Fruit fly (Drosophila melanogaster) whole organism, embryonic: Measurements from ENCODE around the gene CG10467.

Experiments used
- Antp ChIP-seq: fragments of 200-800 bp; sonication (Bioruptor generic); optimal IDR thresholded peaks from 3 replicates; lab custom pipeline; 2016; ENCODE audit warnings: missing biosample characterization, missing genetic modification characterization
- CG10543 ChIP-seq: fragments of 200-800 bp; sonication (Bioruptor generic); optimal IDR thresholded peaks from 3 replicates; lab custom pipeline; 2017; ENCODE audit warnings: missing biosample characterization, mild to moderate bottlenecking, missing genetic modification characterization, moderate library complexity
- CG11398 ChIP-seq: fragments of 200-800 bp; sonication (Bioruptor generic); optimal IDR thresholded peaks from 2 replicates; lab custom pipeline; 2016; ENCODE audit warnings: missing biosample characterization, missing genetic modification characterization
- CG11456 ChIP-seq: fragments of 200-800 bp; sonication (Bioruptor generic); IDR thresholded peaks from 3 replicates; pipeline ENCODE4 v1.3.6; 2022; ENCODE audit warnings: missing biosample characterization, missing genetic modification characterization
- CG16863 ChIP-seq: fragments of 200-800 bp; sonication (Bioruptor generic); optimal IDR thresholded peaks from 3 replicates; lab custom pipeline; 2016; ENCODE audit warnings: missing biosample characterization, missing genetic modification characterization
- CG2712 ChIP-seq: fragments of 200-800 bp; optimal IDR thresholded peaks from 3 replicates; lab custom pipeline; 2019; ENCODE audit warnings: missing biosample characterization, mild to moderate bottlenecking, missing genetic modification characterization, moderate library complexity
- CG30403 ChIP-seq: fragments of 200-800 bp; sonication (Bioruptor generic); optimal IDR thresholded peaks from 3 replicates; lab custom pipeline; 2016; ENCODE audit warnings: missing biosample characterization, missing genetic modification characterization
- CG4328 ChIP-seq: fragments of 200-800 bp; sonication (Bioruptor generic); optimal IDR thresholded peaks from 3 replicates; lab custom pipeline; 2017; ENCODE audit warnings: missing biosample characterization, missing genetic modification reagents, missing genetic modification characterization
- CG4360 ChIP-seq: fragments of 200-800 bp; sonication (Bioruptor generic); IDR thresholded peaks from 2 replicates; pipeline ENCODE4 v1.3.6; 2022; ENCODE audit warnings: missing biosample characterization, missing genetic modification characterization
- CG4424 ChIP-seq: fragments of 200-800 bp; sonication (Bioruptor generic); optimal IDR thresholded peaks from 3 replicates; lab custom pipeline; 2016; ENCODE audit warnings: missing biosample characterization, missing genetic modification characterization
- CG5180 ChIP-seq: fragments of 200-800 bp; sonication (Bioruptor generic); optimal IDR thresholded peaks from 3 replicates; lab custom pipeline; 2017; ENCODE audit warnings: missing biosample characterization, missing genetic modification characterization, mild to moderate bottlenecking, moderate library complexity, missing genetic modification reagents
- CG5953 ChIP-seq: fragments of 200-800 bp; sonication (Bioruptor generic); IDR thresholded peaks from 2 replicates; pipeline ENCODE4 v1.3.6; 2022; ENCODE audit warnings: missing biosample characterization, missing genetic modification characterization
- CG6765 ChIP-seq: fragments of 200-800 bp; sonication (Bioruptor generic); optimal IDR thresholded peaks from 3 replicates; lab custom pipeline; 2017; ENCODE audit warnings: missing biosample characterization, mild to moderate bottlenecking, missing genetic modification characterization
- CG8290 ChIP-seq, 3 experiments: fragments of 200-800 bp; sonication (Bioruptor generic); optimal IDR thresholded peaks; 2 replicates each; lab custom pipeline; 2016 to 2019; ENCODE audit warnings: missing biosample characterization in 3 of 3, missing genetic modification characterization in 3 of 3, mild to moderate bottlenecking in 2 of 3, moderate library complexity in 1 of 3
- CG8924 ChIP-seq: fragments of 200-800 bp; optimal IDR thresholded peaks from 3 replicates; lab custom pipeline; 2019; ENCODE audit warnings: missing biosample characterization, mild to moderate bottlenecking, missing genetic modification characterization, moderate library complexity
- CG9817 ChIP-seq: fragments of 200-800 bp; sonication (Bioruptor generic); optimal IDR thresholded peaks from 2 replicates; lab custom pipeline; 2018; ENCODE audit warnings: missing biosample characterization, mild to moderate bottlenecking, missing genetic modification characterization, moderate library complexity
- Camta ChIP-seq: fragments of 200-800 bp; sonication (Bioruptor generic); optimal IDR thresholded peaks from 2 replicates; lab custom pipeline; 2016; ENCODE audit warnings: missing biosample characterization, missing genetic modification characterization
- CkIIα-i1 ChIP-seq: fragments of 200-800 bp; sonication (Bioruptor generic); IDR thresholded peaks from 2 replicates; pipeline ENCODE4 v1.3.6; 2022; ENCODE audit warnings: missing biosample characterization, missing genetic modification characterization
- Doc2 ChIP-seq: fragments of 200-800 bp; sonication (Bioruptor generic); IDR thresholded peaks from 2 replicates; pipeline ENCODE4 v1.3.6; 2022; ENCODE audit warnings: missing biosample characterization, missing genetic modification characterization
- Gsc ChIP-seq: fragments of 200-800 bp; sonication (Bioruptor generic); IDR thresholded peaks from 2 replicates; pipeline ENCODE4 v1.3.6; 2022; ENCODE audit warnings: missing biosample characterization, missing genetic modification characterization
- Hand ChIP-seq: fragments of 200-800 bp; sonication (Bioruptor generic); optimal IDR thresholded peaks from 2 replicates; lab custom pipeline; 2017; ENCODE audit warnings: mild to moderate bottlenecking, missing biosample characterization, missing genetic modification reagents, missing genetic modification characterization
- MTF-1 ChIP-seq: fragments of 200-800 bp; sonication (Bioruptor generic); optimal IDR thresholded peaks from 2 replicates; lab custom pipeline; 2018; ENCODE audit warnings: missing biosample characterization, mild to moderate bottlenecking, missing genetic modification characterization, borderline replicate concordance
- Max ChIP-seq: fragments of 200-800 bp; sonication (Bioruptor generic); optimal IDR thresholded peaks from 2 replicates; lab custom pipeline; 2016; ENCODE audit warnings: missing biosample characterization, mild to moderate bottlenecking, missing genetic modification characterization
- Med ChIP-seq: fragments of 200-800 bp; sonication (Bioruptor generic); peaks from one replicate; lab custom pipeline; 2016; ENCODE audit warnings: missing biosample characterization, missing genetic modification characterization, mild to moderate bottlenecking, inconsistent platforms, moderate library complexity
- Mes4 ChIP-seq: fragments of 200-800 bp; sonication (Bioruptor generic); optimal IDR thresholded peaks from 2 replicates; lab custom pipeline; 2016; ENCODE audit warnings: missing biosample characterization, missing genetic modification characterization
- NC2α ChIP-seq: fragments of 200-800 bp; sonication (Bioruptor generic); optimal IDR thresholded peaks from 2 replicates; lab custom pipeline; 2016; ENCODE audit warnings: missing biosample characterization, missing genetic modification characterization
- Nf-YB ChIP-seq: fragments of 200-800 bp; sonication (Bioruptor generic); optimal IDR thresholded peaks from 3 replicates; lab custom pipeline; 2019; ENCODE audit warnings: missing biosample characterization, mild to moderate bottlenecking, missing genetic modification characterization, moderate library complexity
- Sox102F ChIP-seq: fragments of 200-800 bp; sonication (Bioruptor generic); optimal IDR thresholded peaks from 2 replicates; lab custom pipeline; 2018; ENCODE audit warnings: missing biosample characterization, mild to moderate bottlenecking, missing genetic modification characterization, moderate library complexity
- Vsx1 ChIP-seq: fragments of 200-800 bp; sonication (Bioruptor generic); optimal IDR thresholded peaks from 2 replicates; lab custom pipeline; 2017; ENCODE audit warnings: missing biosample characterization, mild to moderate bottlenecking, missing genetic modification characterization, missing genetic modification reagents
- Xbp1 ChIP-seq: fragments of 200-800 bp; sonication (Bioruptor generic); optimal IDR thresholded peaks from 3 replicates; lab custom pipeline; 2016; ENCODE audit warnings: missing biosample characterization, mild to moderate bottlenecking, missing genetic modification characterization
- amos ChIP-seq: fragments of 200-800 bp; sonication (Bioruptor generic); IDR thresholded peaks from 2 replicates; pipeline ENCODE4 v1.3.6; 2022; ENCODE audit warnings: missing biosample characterization, missing genetic modification characterization; ENCODE audit not compliant: partially characterized antibody
- ato ChIP-seq: fragments of 200-800 bp; sonication (Bioruptor generic); IDR thresholded peaks from 2 replicates; pipeline ENCODE4 v1.3.6; 2022; ENCODE audit warnings: missing biosample characterization, missing genetic modification characterization; ENCODE audit not compliant: partially characterized antibody
- chn ChIP-seq: fragments of 200-800 bp; sonication (Bioruptor generic); optimal IDR thresholded peaks from 2 replicates; lab custom pipeline; 2016; ENCODE audit warnings: missing biosample characterization, missing genetic modification characterization
- crp ChIP-seq, 2 experiments: fragments of 200-800 bp; sonication (Bioruptor generic); optimal IDR thresholded peaks; 2 replicates in 1 of 2; 3 replicates in 1 of 2; lab custom pipeline; 2017; ENCODE audit warnings: missing biosample characterization in 2 of 2, missing genetic modification characterization in 2 of 2, mild to moderate bottlenecking in 1 of 2, moderate library complexity in 1 of 2
- danr ChIP-seq: fragments of 200-800 bp; sonication (Bioruptor generic); IDR thresholded peaks from 2 replicates; pipeline ENCODE4 v1.3.6; 2022; ENCODE audit warnings: missing biosample characterization, missing genetic modification characterization
- eve ChIP-seq, 2 experiments: fragments of >200 bp; optimal IDR thresholded peaks; 2 replicates each; lab custom pipeline; 2017; ENCODE audit warnings: missing biosample characterization in 2 of 2, missing genetic modification characterization in 2 of 2
- fd102C ChIP-seq: fragments of 200-800 bp; sonication (Bioruptor generic); optimal IDR thresholded peaks from 2 replicates; lab custom pipeline; 2018; ENCODE audit warnings: missing biosample characterization, mild to moderate bottlenecking, missing genetic modification characterization, moderate library complexity
- gce ChIP-seq: fragments of 200-800 bp; sonication (Bioruptor generic); IDR thresholded peaks from 3 replicates; pipeline ENCODE4 v1.3.6; 2022; ENCODE audit warnings: missing biosample characterization, missing genetic modification characterization
- gt ChIP-seq: fragments of 200-800 bp; sonication (Bioruptor generic); IDR thresholded peaks from 2 replicates; pipeline ENCODE4 v1.3.6; 2022; ENCODE audit warnings: missing biosample characterization, missing genetic modification characterization
- jigr1 ChIP-seq: fragments of 200-800 bp; sonication (Bioruptor generic); IDR thresholded peaks from 3 replicates; pipeline ENCODE4 v1.3.6; 2022; ENCODE audit warnings: missing biosample characterization, missing genetic modification characterization
- lov ChIP-seq, 2 experiments: fragments of 200-800 bp in 1 of 2; fragments of >200 bp in 1 of 2; sonication (Bioruptor generic) in 1 of 2; IDR thresholded peaks in 1 of 2; optimal IDR thresholded peaks in 1 of 2; 2 replicates in 1 of 2; 3 replicates in 1 of 2; pipeline versions ENCODE4 v1.3.6 to Lab custom; 2017 to 2022; ENCODE audit warnings: missing biosample characterization in 1 of 2, missing genetic modification characterization in 1 of 2
- nom ChIP-seq: fragments of 200-800 bp; sonication (Bioruptor generic); optimal IDR thresholded peaks from 2 replicates; lab custom pipeline; 2017; ENCODE audit warnings: missing biosample characterization, missing genetic modification characterization, mild to moderate bottlenecking, moderate library complexity, missing genetic modification reagents
- peb ChIP-seq: fragments of 200-800 bp; sonication (Bioruptor generic); IDR thresholded peaks from 2 replicates; pipeline ENCODE4 v1.3.6; 2022; ENCODE audit warnings: missing biosample characterization, missing genetic modification characterization
- pum ChIP-seq: fragments of 200-800 bp; sonication (Bioruptor generic); optimal IDR thresholded peaks from 2 replicates; lab custom pipeline; 2016; ENCODE audit warnings: missing biosample characterization, missing genetic modification characterization
- rib ChIP-seq: fragments of 200-800 bp; sonication (Bioruptor generic); IDR thresholded peaks from 2 replicates; pipeline ENCODE4 v1.3.6; 2022; ENCODE audit warnings: missing biosample characterization, missing genetic modification characterization
- seq ChIP-seq: fragments of 200-800 bp; sonication (Bioruptor generic); IDR thresholded peaks from 2 replicates; pipeline ENCODE4 v1.3.6; 2022; ENCODE audit warnings: missing biosample characterization, missing genetic modification characterization
- sr ChIP-seq: fragments of 200-800 bp; sonication (Bioruptor generic); IDR thresholded peaks from 3 replicates; pipeline ENCODE4 v1.3.6; 2022; ENCODE audit warnings: missing biosample characterization, missing genetic modification characterization
- toy ChIP-seq: fragments of 200-800 bp; sonication (Bioruptor generic); IDR thresholded peaks from 2 replicates; pipeline ENCODE4 v1.3.6; 2022; ENCODE audit warnings: missing biosample characterization, missing genetic modification characterization

CG10467 gene

dm6 chr3L:6071454-6072189, 22.9 kb downstream of the CG10467 start, which contains the start of gene CG6602 (continued):
- TF ChIP-seq Med (GFP tag; lab: Kevin White, UChicago) (peak; percentile 92), crp (GFP tag; optimal IDR thresholded peaks at IDR 0.05; lab: Kevin White, UChicago) (peak in 1 of 2 experiments; percentile 13), gce (GFP tag; lab: Robert Waterston, UW) (peak; percentile 50; the same call in 1 of the 3 replicates), gt (peak; percentile 67), CG5180 (GFP tag; lab: Kevin White, UChicago) (peak; percentile 6), CG5953 (GFP tag; lab: Robert Waterston, UW) (no peak), CG11456 (peak; percentile 89), Camta (peak; percentile 60), CG6765 (peak; percentile 80), Gsc (GFP tag; lab: Robert Waterston, UW) (no peak), CG4328 (GFP tag; lab: Kevin White, UChicago) (peak; percentile 77), ato (GFP tag; lab: Robert Waterston, UW) (no peak), Sox102F (GFP tag; lab: Kevin White, UChicago) (peak; percentile 0), CG8290 (GFP tag; optimal IDR thresholded peaks at IDR 0.05; lab: Kevin White, UChicago) (peak; percentile 25), CG8290 (tag; optimal IDR thresholded peaks at IDR 0.05; lab: Kevin White, UChicago) (peak in 1 of 2 experiments; percentile 67), CG10543 (GFP tag; lab: Kevin White, UChicago) (peak; percentile 35), lov (optimal IDR thresholded peaks at IDR 0.05; lab: Kevin White, UChicago) (no peak), lov (GFP tag; IDR thresholded peaks at IDR 0.05; lab: Robert Waterston, UW) (peak; percentile 68), Mes4 (GFP tag; lab: Kevin White, UChicago) (peak; percentile 17), CG8924 (tag; lab: Kevin White, UChicago) (no peak), CG9817 (peak; percentile 80), jigr1 (GFP tag; lab: Robert Waterston, UW) (no peak; the same call in 2 of the 3 replicates), Nf-YB (no peak), CG11398 (GFP tag; lab: Kevin White, UChicago) (no peak), CG4360 (GFP tag; lab: Robert Waterston, UW) (no peak), CkIIα-i1 (GFP tag; lab: Robert Waterston, UW) (peak; percentile 4; the same call in 1 of the 2 replicates), pum (GFP tag; lab: Kevin White, UChicago) (no peak), NC2α (GFP tag; lab: Kevin White, UChicago) (no peak), nom (GFP tag; lab: Kevin White, UChicago) (no peak), toy (GFP tag; lab: Robert Waterston, UW) (peak; percentile 42; the same call in 1 of the 2 replicates), Antp (peak; percentile 10), Vsx1 (peak; percentile 63), CG4424 (GFP tag; lab: Kevin White, UChicago) (peak; percentile 84), sr (GFP tag; lab: Robert Waterston, UW) (peak; percentile 77), Xbp1 (peak; percentile 72), Doc2 (GFP tag; lab: Robert Waterston, UW) (no peak), eve (GFP tag; optimal IDR thresholded peaks at IDR 0.05; lab: Kevin White, UChicago) (no peak), CG30403 (GFP tag; lab: Kevin White, UChicago) (peak; percentile 26), danr (peak; percentile 38; the same call in 1 of the 2 replicates), CG16863 (GFP tag; lab: Kevin White, UChicago) (no peak), Max (GFP tag; lab: Kevin White, UChicago) (peak; percentile 50), chn (GFP tag; lab: Kevin White, UChicago) (peak; percentile 33), MTF-1 (GFP tag; lab: Kevin White, UChicago) (peak; percentile 86), Hand (no peak), CG2712 (tag; lab: Kevin White, UChicago) (no peak), rib (GFP tag; lab: Robert Waterston, UW) (peak; percentile 40; the same call in 1 of the 2 replicates), peb (GFP tag; lab: Robert Waterston, UW) (no peak; the same call in 1 of the 2 replicates), seq (GFP tag; lab: Robert Waterston, UW) (no peak), fd102C (GFP tag; lab: Kevin White, UChicago) (peak; percentile 10), amos (GFP tag; lab: Robert Waterston, UW) (peak; percentile 30)
